Fruit fly (Drosophila melanogaster) whole organism, adult: ENCODE results near the gene Pp2A-29B.

Experiments used
- CG11617 ChIP-seq: fragments of 200-800 bp; sonication (Bioruptor generic); optimal IDR thresholded peaks from 2 replicates; lab custom pipeline; 2017; ENCODE audit warnings: mild to moderate bottlenecking, missing biosample characterization, missing genetic modification reagents, missing genetic modification characterization
- CG12768 ChIP-seq: fragments of 200-800 bp; sonication (Bioruptor generic); optimal IDR thresholded peaks from 2 replicates; lab custom pipeline; 2017; ENCODE audit warnings: missing biosample characterization, missing genetic modification characterization, mild to moderate bottlenecking, moderate library complexity, missing genetic modification reagents
- CG14711 ChIP-seq: fragments of 200-800 bp; sonication (Bioruptor generic); optimal IDR thresholded peaks from 2 replicates; lab custom pipeline; 2018; ENCODE audit warnings: missing biosample characterization, mild to moderate bottlenecking, missing genetic modification characterization, moderate library complexity
- CG1620 ChIP-seq: fragments of 200-800 bp; sonication (Bioruptor generic); optimal IDR thresholded peaks from 2 replicates; lab custom pipeline; 2016; ENCODE audit warnings: missing biosample characterization, missing genetic modification characterization
- CG33017 ChIP-seq: fragments of 200-800 bp; sonication (Bioruptor generic); optimal IDR thresholded peaks from 2 replicates; lab custom pipeline; 2018; ENCODE audit warnings: missing biosample characterization, mild to moderate bottlenecking, missing genetic modification characterization, moderate library complexity
- CG5204 ChIP-seq: fragments of 200-800 bp; sonication (Bioruptor generic); optimal IDR thresholded peaks from 2 replicates; lab custom pipeline; 2016; ENCODE audit warnings: missing biosample characterization, missing genetic modification characterization
- CG7045 ChIP-seq: fragments of 200-800 bp; sonication (Bioruptor generic); optimal IDR thresholded peaks from 2 replicates; lab custom pipeline; 2017; ENCODE audit warnings: missing biosample characterization, mild to moderate bottlenecking, missing genetic modification characterization
- CG7101 ChIP-seq: fragments of 200-800 bp; sonication (Bioruptor generic); optimal IDR thresholded peaks from 2 replicates; lab custom pipeline; 2018; ENCODE audit warnings: missing biosample characterization, mild to moderate bottlenecking, missing genetic modification characterization, moderate library complexity
- Clk ChIP-seq: fragments of 200-800 bp; sonication (Bioruptor generic); optimal IDR thresholded peaks from 2 replicates; lab custom pipeline; 2017; ENCODE audit warnings: missing biosample characterization, missing genetic modification characterization
- Crg-1 ChIP-seq: fragments of 200-800 bp; sonication (Bioruptor generic); optimal IDR thresholded peaks from 2 replicates; lab custom pipeline; 2016; ENCODE audit warnings: missing biosample characterization, missing genetic modification characterization
- Hr96 ChIP-seq: fragments of 200-800 bp; sonication (Bioruptor generic); optimal IDR thresholded peaks from 2 replicates; lab custom pipeline; 2016; ENCODE audit warnings: missing biosample characterization, missing genetic modification characterization
- Mnt ChIP-seq: fragments of 200-800 bp; sonication (Bioruptor generic); optimal IDR thresholded peaks from 2 replicates; lab custom pipeline; 2016; ENCODE audit warnings: missing biosample characterization, mild to moderate bottlenecking, missing genetic modification characterization
- bab1 ChIP-seq: fragments of 200-800 bp; sonication (Bioruptor generic); optimal IDR thresholded peaks from 3 replicates; lab custom pipeline; 2019; ENCODE audit warnings: missing biosample characterization, mild to moderate bottlenecking, missing genetic modification characterization, moderate library complexity
- cic ChIP-seq: fragments of 200-800 bp; sonication (Bioruptor generic); optimal IDR thresholded peaks from 2 replicates; lab custom pipeline; 2017; ENCODE audit warnings: missing biosample characterization, mild to moderate bottlenecking, missing genetic modification characterization, moderate library complexity
- cnc ChIP-seq, 2 experiments: fragments of >200 bp; optimal IDR thresholded peaks; 2 replicates each; lab custom pipeline; 2017
- kay ChIP-seq: fragments of 200-800 bp; sonication (Bioruptor generic); peaks from one replicate; lab custom pipeline; 2016; ENCODE audit warnings: missing biosample characterization, missing genetic modification characterization, borderline replicate concordance
- ovo ChIP-seq: fragments of 200-800 bp; sonication (Bioruptor generic); optimal IDR thresholded peaks from 2 replicates; lab custom pipeline; 2016; ENCODE audit warnings: missing biosample characterization, missing genetic modification characterization
- pad ChIP-seq: fragments of 200-800 bp; sonication (Bioruptor generic); optimal IDR thresholded peaks from 3 replicates; lab custom pipeline; 2017; ENCODE audit warnings: missing biosample characterization, missing genetic modification characterization, mild to moderate bottlenecking, moderate library complexity, missing genetic modification reagents
- tj ChIP-seq: fragments of 200-800 bp; sonication (Bioruptor generic); optimal IDR thresholded peaks from 3 replicates; lab custom pipeline; 2017; ENCODE audit warnings: missing biosample characterization, mild to moderate bottlenecking, missing genetic modification characterization, moderate library complexity
- toe ChIP-seq: fragments of 200-800 bp; sonication (Bioruptor generic); optimal IDR thresholded peaks from 2 replicates; lab custom pipeline; 2016; ENCODE audit warnings: missing biosample characterization, missing genetic modification characterization

The Pp2A-29B gene

DNA sequence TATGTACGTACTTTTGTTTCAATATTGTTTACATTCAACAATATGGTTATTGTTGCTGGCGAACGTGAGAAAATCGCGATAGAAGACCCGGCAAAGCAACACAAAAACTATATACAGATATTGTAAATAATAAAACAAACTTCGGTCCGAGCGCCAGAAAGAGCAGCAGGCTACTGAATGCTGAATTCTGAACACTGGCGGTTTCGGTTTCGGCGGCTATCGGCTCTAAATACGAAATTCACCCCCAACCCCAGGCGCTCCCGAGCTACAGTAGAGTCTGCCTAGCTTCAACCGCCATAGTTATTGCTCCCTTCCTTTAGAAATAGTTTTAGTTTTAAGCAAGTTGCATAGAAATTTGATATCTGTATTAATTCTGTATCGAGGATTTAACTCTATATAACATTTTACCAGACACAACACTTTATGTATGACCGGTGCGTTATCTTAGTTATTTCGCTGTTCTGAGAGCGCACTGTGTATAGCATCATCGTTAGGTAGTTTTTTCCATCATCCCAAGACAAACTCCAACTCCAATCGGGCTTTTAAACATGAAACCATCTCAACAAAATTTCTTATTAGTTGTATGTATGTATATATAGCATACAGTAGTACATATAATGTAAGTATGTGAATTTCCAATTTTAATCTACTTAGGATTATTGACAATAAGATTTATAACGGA is 3.4 kb upstream of the Pp2A-29B start, which contains the start of gene CG7627:
Gene CG7627, minus strand, starts transcription at position 197 of the 682 bp plus-strand sequence.
- TF ChIP-seq CG11617 (GFP tag; lab: Kevin White, UChicago) (peak; percentile 81), ovo (peak; percentile 24), kay (GFP tag; lab: Kevin White, UChicago) (peak; percentile 72), tj (no peak), CG12768 (GFP tag; lab: Kevin White, UChicago) (peak; percentile 73), bab1 (GFP tag; lab: Kevin White, UChicago) (peak; percentile 66), Crg-1 (GFP tag; lab: Kevin White, UChicago) (peak; percentile 62), Clk (GFP tag; lab: Kevin White, UChicago) (peak; percentile 54), cnc (optimal IDR thresholded peaks at IDR 0.05; lab: Kevin White, UChicago) (no peak), pad (GFP tag; lab: Kevin White, UChicago) (peak; percentile 54), CG7045 (GFP tag; lab: Kevin White, UChicago) (peak; percentile 69), CG33017 (tag; lab: Kevin White, UChicago) (peak; percentile 39), CG1620 (peak; percentile 64), toe (GFP tag; lab: Kevin White, UChicago) (peak; percentile 69), CG14711 (tag; lab: Kevin White, UChicago) (peak; percentile 60), cic (peak; percentile 76), Mnt (peak; percentile 82), CG5204 (GFP tag; lab: Kevin White, UChicago) (peak; percentile 65), Hr96 (peak; percentile 85), CG7101 (peak; percentile 79)

DNA sequence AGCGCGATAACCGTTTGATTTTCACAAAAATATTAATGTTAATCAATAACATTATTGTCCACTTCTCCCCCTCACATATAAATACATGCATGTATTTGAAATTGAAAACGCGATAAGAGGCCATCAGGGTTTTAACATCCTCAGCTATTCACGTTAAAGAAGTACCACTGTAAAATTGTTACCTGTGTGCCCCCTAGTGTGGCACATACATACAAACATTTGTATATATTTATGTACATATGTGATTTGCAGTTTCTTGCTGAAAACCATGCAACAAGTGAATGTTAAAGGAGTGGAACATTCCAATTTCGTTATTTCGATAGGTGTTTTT is 2.9 kb upstream of the Pp2A-29B start:
- TF ChIP-seq kay (GFP tag; lab: Kevin White, UChicago) (no peak), pad (GFP tag; lab: Kevin White, UChicago) (peak; percentile 6), CG11617 (GFP tag; lab: Kevin White, UChicago) (peak; percentile 48)

DNA sequence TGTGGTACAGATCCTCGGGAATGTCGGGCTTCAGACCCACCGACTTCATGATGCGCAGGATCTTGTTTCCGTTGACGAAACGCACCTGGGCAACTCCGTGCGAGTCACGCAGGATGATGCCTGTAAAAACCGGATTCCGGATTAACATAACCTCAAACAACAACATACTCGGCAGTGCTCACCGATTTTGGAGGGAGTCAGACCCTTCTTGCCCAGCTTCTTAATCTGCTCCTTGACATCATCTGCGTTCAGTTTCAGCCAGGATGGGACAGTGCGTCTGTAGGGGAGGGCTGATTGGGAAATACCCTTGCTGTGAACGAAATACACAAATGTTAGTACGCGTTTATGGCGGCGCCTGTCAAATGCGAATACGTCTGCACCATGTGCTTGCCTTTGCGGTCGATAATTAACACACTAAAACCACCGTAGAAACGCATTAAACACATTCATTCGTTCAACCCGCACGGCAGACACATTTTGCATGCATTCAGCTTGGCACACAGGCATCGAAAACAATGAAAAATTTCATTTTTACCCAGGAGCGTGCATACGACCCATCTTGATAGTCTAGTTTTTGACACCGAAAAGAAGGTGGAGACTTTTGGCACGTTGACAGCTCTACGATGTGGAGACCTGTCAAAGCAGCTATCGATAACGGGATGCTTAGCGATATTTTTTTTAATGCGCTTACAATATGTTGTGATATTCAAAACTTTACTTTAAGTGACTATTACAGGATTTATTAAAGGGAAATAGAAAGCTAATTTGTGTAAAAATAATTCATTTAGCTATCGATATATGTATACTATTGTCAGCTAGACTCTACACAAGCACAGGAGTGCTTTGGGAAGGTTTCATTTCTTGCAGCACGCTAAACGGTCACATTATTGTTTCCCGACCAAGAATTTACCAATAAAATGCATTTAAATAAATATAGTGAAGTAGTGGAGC is 1.6 kb upstream of the Pp2A-29B start, which contains the start of the genes RpS13 and CSN8:
Gene RpS13, minus strand, starts transcription at position 657 of the 951 bp plus-strand sequence.
Gene CSN8, plus strand, starts transcription at position 850 of the 951 bp plus-strand sequence.
- TF ChIP-seq CG7045 (GFP tag; lab: Kevin White, UChicago): no peak
- TF ChIP-seq kay (GFP tag; lab: Kevin White, UChicago): no peak
- TF ChIP-seq cnc (optimal IDR thresholded peaks at IDR 0.05; lab: Kevin White, UChicago): no peak
- no peak for TF ChIP-seq Clk (GFP tag; lab: Kevin White, UChicago)
- peak; percentile 19 for TF ChIP-seq Hr96
- peak; percentile 54 for TF ChIP-seq toe (GFP tag; lab: Kevin White, UChicago)
- TF ChIP-seq cic: peak; percentile 37
- TF ChIP-seq CG1620: peak; percentile 28
- TF ChIP-seq ovo: no peak
- TF ChIP-seq pad (GFP tag; lab: Kevin White, UChicago): peak; percentile 37
- peak; percentile 72 for TF ChIP-seq CG14711 (tag; lab: Kevin White, UChicago)
- TF ChIP-seq bab1 (GFP tag; lab: Kevin White, UChicago): peak; percentile 51
- TF ChIP-seq CG7101: peak; percentile 46
- TF ChIP-seq Crg-1 (GFP tag; lab: Kevin White, UChicago): no peak
- TF ChIP-seq CG5204 (GFP tag; lab: Kevin White, UChicago): no peak
- TF ChIP-seq Mnt: peak; percentile 96
- TF ChIP-seq tj: no peak
- no peak for TF ChIP-seq CG12768 (GFP tag; lab: Kevin White, UChicago)
- TF ChIP-seq CG33017 (tag; lab: Kevin White, UChicago): no peak
- TF ChIP-seq CG11617 (GFP tag; lab: Kevin White, UChicago): peak; percentile 46

DNA sequence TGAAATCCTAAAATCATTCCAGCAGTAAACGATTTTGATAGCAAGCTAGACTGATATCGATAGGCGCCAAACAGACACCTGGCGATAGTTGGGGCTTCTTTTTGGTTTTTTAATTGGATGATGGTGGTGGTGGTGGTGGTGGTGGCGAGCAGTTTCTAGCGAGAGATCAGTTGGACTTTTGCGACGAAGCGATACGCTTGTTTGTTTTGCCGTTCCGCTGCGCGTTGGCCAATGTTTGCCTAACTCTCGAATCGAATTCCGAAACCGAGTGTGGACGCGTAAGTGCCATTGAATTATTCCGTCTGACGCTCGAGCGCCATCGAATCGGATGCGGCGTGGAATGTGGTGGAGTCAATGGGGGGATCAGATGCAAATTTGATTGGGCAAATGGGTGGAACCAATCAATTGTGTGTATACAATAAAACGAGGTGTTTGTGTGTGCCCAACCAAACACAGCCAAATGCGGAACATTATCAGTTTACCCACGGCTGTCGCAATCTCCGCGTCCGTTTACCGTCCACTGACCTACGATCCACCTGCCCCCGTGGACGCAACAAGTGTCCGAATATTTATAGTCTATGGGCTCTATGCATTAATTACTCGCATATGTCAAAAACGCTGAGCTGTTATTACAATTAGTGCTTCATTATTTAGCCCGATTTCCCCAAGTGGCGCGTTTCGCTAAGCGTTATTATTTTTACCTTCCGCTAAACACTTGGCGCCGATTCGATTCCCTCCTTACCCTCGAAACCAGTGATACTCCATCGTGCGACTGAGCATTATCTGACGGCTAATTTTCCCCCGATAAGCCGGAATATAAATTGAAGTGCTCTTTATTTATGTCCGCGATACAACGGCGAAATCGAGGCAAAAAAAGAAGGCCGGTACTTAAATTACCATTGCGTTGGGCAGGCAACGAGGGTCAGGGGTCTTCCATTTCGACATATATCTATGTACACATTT is 4.8 kb downstream of the Pp2A-29B start, which contains the start of gene CG17292:
Gene CG17292, plus strand, starts transcription at position 91 of the 963 bp plus-strand sequence.
- TF ChIP-seq Crg-1 (GFP tag; lab: Kevin White, UChicago): peak; percentile 37
- TF ChIP-seq CG12768 (GFP tag; lab: Kevin White, UChicago): peak; percentile 79
- no peak for TF ChIP-seq CG7045 (GFP tag; lab: Kevin White, UChicago)
- peak; percentile 65 for TF ChIP-seq CG7101
- no peak for TF ChIP-seq CG5204 (GFP tag; lab: Kevin White, UChicago)
- TF ChIP-seq Clk (GFP tag; lab: Kevin White, UChicago): peak; percentile 42
- peak; percentile 70 for TF ChIP-seq CG11617 (GFP tag; lab: Kevin White, UChicago)
- TF ChIP-seq CG1620: peak; percentile 49
- TF ChIP-seq cic: peak; percentile 90
- peak; percentile 17 for TF ChIP-seq CG14711 (tag; lab: Kevin White, UChicago)
- TF ChIP-seq CG33017 (tag; lab: Kevin White, UChicago): peak; percentile 62
- peak; percentile 81 for TF ChIP-seq Mnt
- peak; percentile 62 for TF ChIP-seq toe (GFP tag; lab: Kevin White, UChicago)
- peak; percentile 88 for TF ChIP-seq bab1 (GFP tag; lab: Kevin White, UChicago)
- TF ChIP-seq kay (GFP tag; lab: Kevin White, UChicago): no peak
- TF ChIP-seq pad (GFP tag; lab: Kevin White, UChicago): peak; percentile 52
- no peak for TF ChIP-seq Hr96
- TF ChIP-seq ovo: peak; percentile 58
- TF ChIP-seq tj: peak; percentile 72
- TF ChIP-seq cnc (optimal IDR thresholded peaks at IDR 0.05; lab: Kevin White, UChicago): no peak
